Worm (Caenorhabditis elegans): ENCODE results near the gene Y6E2A.4.

- TF ChIP-seq nhr-11 (tag; optimal IDR thresholded peaks at IDR 0.05) (no peak), nhr-237 (tag; optimal IDR thresholded peaks at IDR 0.05) (no peak)
Observed at ce11 chrV:15668870-15669269, 47.7 kb downstream of the Y6E2A.4 start, which contains the start of gene K06B4.4.

Data from whole organism, L2 larva.